Worm (Caenorhabditis elegans) whole organism, young adult: Measurements from ENCODE around the gene col-72.

Experiments
- B0261.1 ChIP-seq: sonication (generic microtip); optimal IDR thresholded peaks from 2 replicates; lab custom pipeline; 2016; ENCODE audit warnings: mild to moderate bottlenecking, missing genetic modification characterization, moderate library complexity, missing compliant biosample characterization
- B0336.3 ChIP-seq: fragments of 200-800 bp; sonication (Bioruptor generic); IDR thresholded peaks from 2 replicates; pipeline ENCODE4 v1.3.6; 2022; ENCODE audit warnings: missing genetic modification characterization, missing compliant biosample characterization
- C17E4.6 ChIP-seq: fragments of 200-800 bp; sonication (Bioruptor generic); IDR thresholded peaks from 2 replicates; pipeline ENCODE4 v1.3.6; 2022; ENCODE audit warnings: missing genetic modification reagents, missing genetic modification characterization, missing compliant biosample characterization
- D2030.7 ChIP-seq: fragments of 200-800 bp; sonication (Bioruptor generic); IDR thresholded peaks from 2 replicates; pipeline ENCODE4 v1.3.6; 2022; ENCODE audit warnings: missing genetic modification reagents, missing genetic modification characterization, missing compliant biosample characterization
- F33H1.4 ChIP-seq: fragments of 200-800 bp; sonication (Bioruptor generic); IDR thresholded peaks from 2 replicates; pipeline ENCODE4 v1.3.6; 2022; ENCODE audit warnings: missing genetic modification reagents, missing genetic modification characterization, missing compliant biosample characterization
- F37B4.10 ChIP-seq: fragments of 200-800 bp; sonication (Bioruptor generic); IDR thresholded peaks from 2 replicates; pipeline ENCODE4 v1.3.6; 2022; ENCODE audit warnings: missing genetic modification characterization, missing compliant biosample characterization
- F39B2.1 ChIP-seq: fragments of 200-800 bp; sonication (Bioruptor generic); IDR thresholded peaks from 2 replicates; pipeline ENCODE4 v1.3.6; 2022; ENCODE audit warnings: missing genetic modification reagents, missing genetic modification characterization, missing compliant biosample characterization
- F57C9.4 ChIP-seq: sonication (generic microtip); optimal IDR thresholded peaks from 2 replicates; lab custom pipeline; 2017; ENCODE audit warnings: mild to moderate bottlenecking, missing genetic modification characterization, missing compliant biosample characterization
- Y56A3A.18 ChIP-seq: fragments of 200-800 bp; sonication (Bioruptor generic); IDR thresholded peaks from 2 replicates; pipeline ENCODE4 v1.3.6; 2022; ENCODE audit warnings: missing genetic modification reagents, missing genetic modification characterization, missing compliant biosample characterization
- Y95B8A.8 ChIP-seq: fragments of 200-800 bp; sonication (Bioruptor generic); IDR thresholded peaks from 2 replicates; pipeline ENCODE4 v1.3.6; 2022; ENCODE audit warnings: missing genetic modification reagents, missing genetic modification characterization, missing compliant biosample characterization
- akir-1 ChIP-seq: fragments of 200-800 bp; sonication (Bioruptor generic); optimal IDR thresholded peaks from 2 replicates; lab custom pipeline; 2018; ENCODE audit warnings: mild to moderate bottlenecking, missing genetic modification characterization, moderate library complexity, missing compliant biosample characterization
- aptf-3 ChIP-seq: fragments of 200-800 bp; sonication (Bioruptor generic); IDR thresholded peaks from 2 replicates; pipeline ENCODE4 v1.3.6; 2022; ENCODE audit warnings: missing genetic modification characterization, missing compliant biosample characterization
- atf-7 ChIP-seq: sonication (generic microtip); optimal IDR thresholded peaks from 2 replicates; lab custom pipeline; 2017; ENCODE audit warnings: mild to moderate bottlenecking, missing genetic modification characterization, missing compliant biosample characterization
- attf-5 ChIP-seq: fragments of 200-800 bp; sonication (Bioruptor generic); optimal IDR thresholded peaks from 2 replicates; lab custom pipeline; 2018; ENCODE audit warnings: mild to moderate bottlenecking, missing genetic modification characterization, missing compliant biosample characterization
- attf-6 ChIP-seq: fragments of 200-800 bp; sonication (Bioruptor generic); IDR thresholded peaks from 2 replicates; pipeline ENCODE4 v1.3.6; 2022; ENCODE audit warnings: missing genetic modification reagents, missing genetic modification characterization, missing compliant biosample characterization
- bed-2 ChIP-seq: fragments of 200-800 bp; sonication (Bioruptor generic); IDR thresholded peaks from 2 replicates; pipeline ENCODE4 v1.3.6; 2022; ENCODE audit warnings: missing genetic modification reagents, missing genetic modification characterization, missing compliant biosample characterization
- ccch-3 ChIP-seq: fragments of 200-800 bp; sonication (Bioruptor generic); optimal IDR thresholded peaks from 2 replicates; lab custom pipeline; 2018; ENCODE audit warnings: mild to moderate bottlenecking, missing genetic modification characterization, missing compliant biosample characterization
- ceh-100 ChIP-seq: fragments of 200-800 bp; sonication (Bioruptor generic); IDR thresholded peaks from 2 replicates; pipeline ENCODE4 v1.3.6; 2022; ENCODE audit warnings: missing genetic modification reagents, missing genetic modification characterization, missing compliant biosample characterization
- ceh-40 ChIP-seq: fragments of 200-800 bp; sonication (Bioruptor generic); IDR thresholded peaks from 2 replicates; pipeline ENCODE4 v1.3.6; 2022; ENCODE audit warnings: missing genetic modification characterization, missing compliant biosample characterization
- ceh-58 ChIP-seq: fragments of 200-800 bp; sonication (Bioruptor generic); IDR thresholded peaks from 2 replicates; pipeline ENCODE4 v1.3.6; 2022; ENCODE audit warnings: missing genetic modification characterization, missing compliant biosample characterization
- ceh-79 ChIP-seq: sonication (generic microtip); optimal IDR thresholded peaks from 2 replicates; lab custom pipeline; 2017; ENCODE audit warnings: mild to moderate bottlenecking, missing genetic modification characterization, missing compliant biosample characterization
- ceh-91 ChIP-seq: fragments of 200-800 bp; sonication (Bioruptor generic); IDR thresholded peaks from 2 replicates; pipeline ENCODE4 v1.3.6; 2022; ENCODE audit warnings: missing genetic modification reagents, missing genetic modification characterization, missing compliant biosample characterization
- die-1 ChIP-seq: sonication (generic microtip); optimal IDR thresholded peaks from 2 replicates; lab custom pipeline; 2016; ENCODE audit warnings: missing genotype, mild to moderate bottlenecking, missing genetic modification characterization, missing compliant biosample characterization
- dox-1 ChIP-seq: fragments of 200-800 bp; sonication (Bioruptor generic); IDR thresholded peaks from 2 replicates; pipeline ENCODE4 v1.3.6; 2022; ENCODE audit warnings: missing genetic modification reagents, missing genetic modification characterization, missing compliant biosample characterization
- egl-18 ChIP-seq: fragments of 200-800 bp; sonication (Bioruptor generic); IDR thresholded peaks from 2 replicates; pipeline ENCODE4 v1.3.6; 2022; ENCODE audit warnings: missing genetic modification reagents, missing genetic modification characterization, missing compliant biosample characterization
- ekl-4 ChIP-seq: fragments of 200-800 bp; sonication (Bioruptor generic); IDR thresholded peaks from 2 replicates; pipeline ENCODE4 v1.3.6; 2022; ENCODE audit warnings: missing genetic modification reagents, missing genetic modification characterization, missing compliant biosample characterization
- hmg-1.2 ChIP-seq: fragments of 200-800 bp; sonication (Bioruptor generic); IDR thresholded peaks from 2 replicates; pipeline ENCODE4 v1.3.6; 2022; ENCODE audit warnings: missing genetic modification reagents, missing genetic modification characterization, missing compliant biosample characterization
- let-607 ChIP-seq, 2 experiments: fragments of 200-800 bp in 1 of 2; sonication (Bioruptor generic) in 1 of 2; sonication (generic microtip) in 1 of 2; optimal IDR thresholded peaks; 2 replicates each; lab custom pipeline; 2016 to 2018; ENCODE audit warnings: mild to moderate bottlenecking in 2 of 2, missing compliant biosample characterization in 2 of 2, missing genetic modification characterization in 2 of 2, moderate library complexity in 2 of 2, missing genotype in 1 of 2
- lin-26 ChIP-seq: fragments of 200-800 bp; sonication (Bioruptor generic); IDR thresholded peaks from 2 replicates; pipeline ENCODE4 v1.3.6; 2022; ENCODE audit warnings: missing genetic modification reagents, missing genetic modification characterization, missing compliant biosample characterization
- lin-54 ChIP-seq: fragments of 200-800 bp; sonication (Bioruptor generic); optimal IDR thresholded peaks from 2 replicates; lab custom pipeline; 2018; ENCODE audit warnings: mild to moderate bottlenecking, missing genetic modification characterization, missing compliant biosample characterization
- madf-10 ChIP-seq: sonication (generic microtip); optimal IDR thresholded peaks from 2 replicates; lab custom pipeline; 2016; ENCODE audit warnings: mild to moderate bottlenecking, missing genetic modification characterization, missing compliant biosample characterization
- mcd-1 ChIP-seq: fragments of 200-800 bp; sonication (Bioruptor generic); IDR thresholded peaks from 2 replicates; pipeline ENCODE4 v1.3.6; 2022; ENCODE audit warnings: missing genetic modification reagents, missing genetic modification characterization, missing compliant biosample characterization
- mes-4 ChIP-seq: sonication (generic microtip); optimal IDR thresholded peaks from 2 replicates; lab custom pipeline; 2016; ENCODE audit warnings: missing genotype, missing genetic modification characterization, missing compliant biosample characterization
- nfyb-1 ChIP-seq: fragments of 200-800 bp; sonication (Bioruptor generic); IDR thresholded peaks from 2 replicates; pipeline ENCODE4 v1.3.6; 2022; ENCODE audit warnings: missing genetic modification reagents, missing genetic modification characterization, missing compliant biosample characterization
- nhr-80 ChIP-seq: sonication (generic microtip); optimal IDR thresholded peaks from 2 replicates; lab custom pipeline; 2016; ENCODE audit warnings: missing genetic modification characterization, missing compliant biosample characterization
- nhr-90 ChIP-seq: sonication (generic microtip); optimal IDR thresholded peaks from 2 replicates; lab custom pipeline; 2016; ENCODE audit warnings: missing genotype, mild to moderate bottlenecking, missing genetic modification characterization, missing compliant biosample characterization
- pbrm-1 ChIP-seq: fragments of 200-800 bp; sonication (Bioruptor generic); IDR thresholded peaks from 2 replicates; pipeline ENCODE4 v1.3.6; 2022; ENCODE audit warnings: missing genetic modification reagents, missing genetic modification characterization, missing compliant biosample characterization
- repo-1 ChIP-seq: sonication (generic microtip); optimal IDR thresholded peaks from 2 replicates; lab custom pipeline; 2017; ENCODE audit warnings: mild to moderate bottlenecking, missing genetic modification characterization, missing compliant biosample characterization
- snpc-1.1 ChIP-seq: sonication (generic microtip); optimal IDR thresholded peaks from 2 replicates; lab custom pipeline; 2017; ENCODE audit warnings: missing genetic modification characterization, mild to moderate bottlenecking, missing compliant biosample characterization, antibody characterized with exemption, moderate library complexity, missing genotype, missing genetic modification reagents; ENCODE audit not compliant: insufficient read depth
- snpc-1.3 ChIP-seq: sonication (generic microtip); optimal IDR thresholded peaks from 2 replicates; lab custom pipeline; 2017; ENCODE audit warnings: missing genetic modification characterization, mild to moderate bottlenecking, missing compliant biosample characterization, antibody characterized with exemption, moderate library complexity, missing genotype, missing genetic modification reagents; ENCODE audit not compliant: insufficient read depth
- tbx-9 ChIP-seq: sonication (generic microtip); optimal IDR thresholded peaks from 2 replicates; lab custom pipeline; 2016; ENCODE audit warnings: borderline replicate concordance, missing genetic modification characterization, inconsistent platforms, missing compliant biosample characterization
- tlf-1 ChIP-seq: fragments of 200-800 bp; sonication (Bioruptor generic); optimal IDR thresholded peaks from 2 replicates; lab custom pipeline; 2018; ENCODE audit warnings: mild to moderate bottlenecking, missing genetic modification characterization, missing compliant biosample characterization
- xnd-1 ChIP-seq: sonication (generic microtip); optimal IDR thresholded peaks from 2 replicates; lab custom pipeline; 2016; ENCODE audit warnings: missing genotype, missing genetic modification reagents, missing genetic modification characterization, missing compliant biosample characterization
- zim-3 ChIP-seq: sonication (generic microtip); optimal IDR thresholded peaks from 2 replicates; lab custom pipeline; 2017; ENCODE audit warnings: mild to moderate bottlenecking, missing genetic modification characterization, moderate library complexity, missing compliant biosample characterization

col-72 gene

ce11 chrII:3567576-3567975, 43.6 kb upstream of the col-72 start (continued):
- TF ChIP-seq zim-3 (tag; lab: Kevin White, UChicago) (peak; percentile 73), snpc-1.1 (tag; lab: Kevin White, UChicago) (peak; percentile 80), ceh-40 (GFP tag; lab: Robert Waterston, UW) (peak; percentile 61; the same call in 1 of the 2 replicates), repo-1 (peak; percentile 46), let-607 (tag; optimal IDR thresholded peaks at IDR 0.05; lab: Kevin White, UChicago) (peak in 1 of 2 experiments; percentile 31), dox-1 (GFP tag; lab: Robert Waterston, UW) (peak; percentile 69), D2030.7 (GFP tag; lab: Robert Waterston, UW) (peak; percentile 90), Y56A3A.18 (GFP tag; lab: Robert Waterston, UW) (peak; percentile 84), pbrm-1 (GFP tag; lab: Robert Waterston, UW) (peak; percentile 76), F37B4.10 (GFP tag; lab: Robert Waterston, UW) (0 out of 2 replicates have a peak, but pooled peaks have one; percentile 25), ceh-91 (GFP tag; lab: Robert Waterston, UW) (peak; percentile 57), atf-7 (tag; lab: Kevin White, UChicago) (peak; percentile 70), ekl-4 (peak; percentile 73; the same call in 1 of the 2 replicates), Y95B8A.8 (GFP tag; lab: Robert Waterston, UW) (0 out of 2 replicates have a peak, but pooled peaks have one; percentile 38), xnd-1 (tag; lab: Kevin White, UChicago) (peak; percentile 44), snpc-1.3 (tag; lab: Kevin White, UChicago) (peak; percentile 47), lin-26 (GFP tag; lab: Robert Waterston, UW) (peak; percentile 97), mcd-1 (GFP tag; lab: Robert Waterston, UW) (peak; percentile 69), nhr-90 (tag; lab: Kevin White, UChicago) (peak; percentile 81), madf-10 (tag; lab: Kevin White, UChicago) (peak; percentile 64), B0261.1 (tag; lab: Kevin White, UChicago) (peak; percentile 91), tbx-9 (tag; lab: Kevin White, UChicago) (peak; percentile 30), lin-54 (GFP tag; lab: Kevin White, UChicago) (peak; percentile 55), tlf-1 (GFP tag; lab: Kevin White, UChicago) (peak; percentile 29), aptf-3 (0 out of 2 replicates have a peak, but pooled peaks have one; percentile 11), attf-6 (GFP tag; lab: Robert Waterston, UW) (peak; percentile 60), F39B2.1 (0 out of 2 replicates have a peak, but pooled peaks have one; percentile 52), ceh-79 (tag; lab: Kevin White, UChicago) (peak; percentile 76), ceh-100 (GFP tag; lab: Robert Waterston, UW) (peak; percentile 41)

- no peak for TF ChIP-seq bed-2
- TF ChIP-seq akir-1 (GFP tag; lab: Kevin White, UChicago), result no peak
- TF ChIP-seq ceh-58 (GFP tag; lab: Robert Waterston, UW), result no peak
- TF ChIP-seq mes-4, result no peak
- TF ChIP-seq B0336.3 (GFP tag; lab: Robert Waterston, UW), result no peak
- TF ChIP-seq F33H1.4, result no peak
- no peak for TF ChIP-seq nhr-80 (tag; lab: Kevin White, UChicago)
- TF ChIP-seq die-1 (tag; lab: Kevin White, UChicago), result no peak
- no peak for TF ChIP-seq tbx-9 (tag; lab: Kevin White, UChicago)
- TF ChIP-seq nfyb-1 (GFP tag; lab: Robert Waterston, UW), result no peak
- no peak for TF ChIP-seq ccch-3 (GFP tag; lab: Kevin White, UChicago)
- TF ChIP-seq C17E4.6 (GFP tag; lab: Robert Waterston, UW), result no peak
- TF ChIP-seq pbrm-1 (GFP tag; lab: Robert Waterston, UW), result no peak
- TF ChIP-seq egl-18 (GFP tag; lab: Robert Waterston, UW), result no peak
- no peak for TF ChIP-seq F57C9.4 (tag; lab: Kevin White, UChicago)
- TF ChIP-seq attf-5, result no peak
- no peak for TF ChIP-seq hmg-1.2 (GFP tag; lab: Robert Waterston, UW)
- TF ChIP-seq, all 124 proteins: peak for 0
These were observed 43.1 kb upstream of the col-72 start for ce11 chrII:3567066-3567465.
